Fruit fly (Drosophila melanogaster): Measurements from ENCODE around the gene Ir7d.

Ir7d gene

dm6 chrX:7878736-7879135 is at the start of gene Ir7d:
Gene Ir7d, minus strand, starts transcription at chrX:7878836.
- TF ChIP-seq Xbp1 (GFP tag; optimal IDR thresholded peaks at IDR 0.05) (no peak), eve (GFP tag; optimal IDR thresholded peaks at IDR 0.05) (no peak), slbo (GFP tag; IDR thresholded peaks at IDR 0.05) (no peak), prd (optimal IDR thresholded peaks at IDR 0.05) (no peak), prd (GFP tag; IDR thresholded peaks at IDR 0.05) (no peak), cg (GFP tag; optimal IDR thresholded peaks at IDR 0.05) (no peak), CG33213 (GFP tag; optimal IDR thresholded peaks at IDR 0.05) (no peak), CG12942 (GFP tag; optimal IDR thresholded peaks at IDR 0.05) (no peak), lab (GFP tag; optimal IDR thresholded peaks at IDR 0.05) (no peak), CG5245 (GFP tag; optimal IDR thresholded peaks at IDR 0.05) (no peak), CG34376 (GFP tag; optimal IDR thresholded peaks at IDR 0.05) (no peak), tll (GFP tag; optimal IDR thresholded peaks at IDR 0.05) (no peak), CG6683 (GFP tag; optimal IDR thresholded peaks at IDR 0.05) (no peak), Doc3 (GFP tag; IDR thresholded peaks at IDR 0.05; ENCODE audit: partially characterized antibody) (no peak), Hmx (GFP tag; optimal IDR thresholded peaks at IDR 0.05) (no peak), CG11695 (GFP tag; IDR thresholded peaks at IDR 0.05) (no peak), E2f1 (GFP tag; IDR thresholded peaks at IDR 0.05) (no peak), cas (GFP tag; IDR thresholded peaks at IDR 0.05) (no peak)

DNA sequence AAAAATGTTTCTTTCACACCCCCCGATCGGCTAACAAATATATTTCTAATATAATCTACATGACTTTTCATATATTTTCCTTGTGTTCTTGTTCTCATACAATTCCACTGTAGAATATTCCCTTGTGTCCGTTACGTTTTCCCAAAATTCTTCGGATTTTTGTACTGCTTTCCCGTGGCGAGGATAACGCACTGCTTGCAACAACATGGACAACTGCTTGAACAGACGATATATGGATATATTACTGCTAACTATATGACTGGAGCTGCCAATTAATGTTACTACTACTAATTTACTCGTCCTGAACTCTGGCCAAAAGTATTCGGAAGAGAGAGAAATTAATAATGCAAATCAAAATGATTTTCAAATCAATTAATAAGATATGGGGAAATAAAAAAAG is 46.3 kb upstream of the Ir7d start:
- TF ChIP-seq CG18764 (GFP tag; optimal IDR thresholded peaks at IDR 0.05) = no peak
- TF ChIP-seq stwl (tag; optimal IDR thresholded peaks at IDR 0.05) = peak; percentile 8
- no peak for TF ChIP-seq TFAM (GFP tag; optimal IDR thresholded peaks at IDR 0.05)
- TF ChIP-seq CG31365 (tag; optimal IDR thresholded peaks at IDR 0.05) = peak; percentile 91
- no peak for TF ChIP-seq CG17359 (tag; optimal IDR thresholded peaks at IDR 0.05)
- peak in 1 of 2 experiments; percentile 20 for TF ChIP-seq Dfd (GFP tag; optimal IDR thresholded peaks at IDR 0.05)

DNA sequence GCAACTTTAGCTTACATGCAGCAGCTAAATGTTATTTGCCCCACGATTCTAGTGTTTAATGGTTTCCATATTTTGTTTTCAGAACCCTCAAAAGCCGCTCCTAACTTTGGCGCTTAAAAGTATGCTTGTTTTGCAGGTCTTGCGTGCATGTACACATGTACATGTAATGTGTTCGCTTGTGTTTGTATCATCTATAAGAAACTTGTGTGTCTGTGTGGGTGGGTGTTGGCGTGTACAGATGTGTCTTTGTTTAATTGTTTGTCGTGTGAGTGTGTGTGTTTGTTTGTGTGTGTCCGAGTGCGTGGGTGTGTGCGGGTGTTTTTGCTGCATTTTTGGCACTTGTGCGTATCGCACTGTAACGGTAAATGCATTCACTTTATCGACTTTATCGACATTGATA is 44.4 kb upstream of the Ir7d start:
- TF ChIP-seq CG1792 (GFP tag; optimal IDR thresholded peaks at IDR 0.05) = no peak
- TF ChIP-seq sob (GFP tag; IDR thresholded peaks at IDR 0.05) = no peak
- no peak for TF ChIP-seq CG16779 (GFP tag; IDR thresholded peaks at IDR 0.05)
- TF ChIP-seq CG2120 (GFP tag; optimal IDR thresholded peaks at IDR 0.05) = no peak
- TF ChIP-seq CG13775 (GFP tag; optimal IDR thresholded peaks at IDR 0.05) = no peak
- no peak for TF ChIP-seq CG6175 (GFP tag; IDR thresholded peaks at IDR 0.05)
- no peak for TF ChIP-seq CG12769 (tag; optimal IDR thresholded peaks at IDR 0.05)
- no peak for TF ChIP-seq CG3847 (GFP tag; IDR thresholded peaks at IDR 0.05)
- peak; percentile 83 for TF ChIP-seq CG8478 (optimal IDR thresholded peaks at IDR 0.05)
- 0 out of 2 replicates have a peak, but pooled peaks have one; percentile 14 for TF ChIP-seq Scr (GFP tag; IDR thresholded peaks at IDR 0.05; ENCODE audit: partially characterized antibody)
- no peak for TF ChIP-seq schlank (tag; optimal IDR thresholded peaks at IDR 0.05)
- TF ChIP-seq HLHmδ (GFP tag; optimal IDR thresholded peaks at IDR 0.05) = no peak
- TF ChIP-seq nerfin-1 (tag; optimal IDR thresholded peaks at IDR 0.05) = no peak
- no peak for TF ChIP-seq CG13894 (tag; optimal IDR thresholded peaks at IDR 0.05)
- no peak for TF ChIP-seq bsh (GFP tag; optimal IDR thresholded peaks at IDR 0.05)
- TF ChIP-seq CHES-1-like (GFP tag; optimal IDR thresholded peaks at IDR 0.05) = no peak
- 0 out of 4 replicates have a peak, but pooled peaks have one; percentile 37 for TF ChIP-seq chinmo (GFP tag; IDR thresholded peaks at IDR 0.05; ENCODE audit: partially characterized antibody)
- no peak for TF ChIP-seq CG14667 (GFP tag; IDR thresholded peaks at IDR 0.05)
- no peak for TF ChIP-seq slbo (GFP tag; IDR thresholded peaks at IDR 0.05)
- no peak for TF ChIP-seq ash1 (GFP tag; optimal IDR thresholded peaks at IDR 0.05)
- TF ChIP-seq vnd (GFP tag; IDR thresholded peaks at IDR 0.05; ENCODE audit: partially characterized antibody) = no peak
- no peak for TF ChIP-seq Dp (GFP tag; optimal IDR thresholded peaks at IDR 0.05)
- no peak for TF ChIP-seq so (GFP tag; IDR thresholded peaks at IDR 0.05)
- TF ChIP-seq dmrt11E (tag; optimal IDR thresholded peaks at IDR 0.05) = no peak
- peak; percentile 92 for TF ChIP-seq cg (GFP tag; optimal IDR thresholded peaks at IDR 0.05)
- TF ChIP-seq CG17612 (GFP tag; IDR thresholded peaks at IDR 0.05) = no peak
- TF ChIP-seq CG6854 (GFP tag; optimal IDR thresholded peaks at IDR 0.05) = no peak
- TF ChIP-seq Hr3 (GFP tag; optimal IDR thresholded peaks at IDR 0.05) = no peak
